Worm (Caenorhabditis elegans) whole organism, dauer: ENCODE data around the gene C10F3.7.

Source experiments
- unc-62 ChIP-seq: sonication (generic microtip); optimal IDR thresholded peaks from 2 replicates; lab custom pipeline; 2017; ENCODE audit warnings: missing biosample characterization, missing genetic modification reagents, missing genetic modification characterization

C10F3.7 gene

DNA sequence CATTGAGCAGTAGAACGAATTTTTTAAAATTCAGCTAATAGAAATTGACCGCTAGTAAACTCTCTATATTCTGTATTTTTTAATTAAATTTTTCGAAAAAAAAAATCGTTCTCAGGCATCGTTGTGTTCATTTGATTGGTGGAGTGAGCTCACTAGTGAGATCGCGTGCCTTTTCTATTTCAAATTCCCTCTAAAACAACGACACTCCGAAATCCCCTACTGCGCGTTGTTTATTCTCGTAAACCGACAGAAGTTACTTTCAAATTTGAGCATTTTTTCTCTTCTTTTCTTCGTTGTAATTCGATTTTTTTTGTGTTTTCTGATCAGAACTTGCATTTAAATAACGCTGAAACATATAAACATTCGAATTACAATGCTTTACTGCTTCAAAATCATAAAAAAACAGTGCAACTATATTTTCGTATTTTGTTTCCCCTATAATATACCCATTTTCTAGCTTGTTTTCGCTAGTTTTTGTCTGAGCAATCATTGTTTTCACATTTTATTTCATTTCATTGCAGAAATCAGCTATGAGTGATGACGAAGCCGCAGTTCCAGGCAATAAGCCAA is 47.1 kb downstream of the C10F3.7 start, which contains the start of gene syf-3:
syf-3 (plus strand) TSS at position 520 of the 570 bp plus-strand sequence.
- no peak for TF ChIP-seq unc-62

DNA sequence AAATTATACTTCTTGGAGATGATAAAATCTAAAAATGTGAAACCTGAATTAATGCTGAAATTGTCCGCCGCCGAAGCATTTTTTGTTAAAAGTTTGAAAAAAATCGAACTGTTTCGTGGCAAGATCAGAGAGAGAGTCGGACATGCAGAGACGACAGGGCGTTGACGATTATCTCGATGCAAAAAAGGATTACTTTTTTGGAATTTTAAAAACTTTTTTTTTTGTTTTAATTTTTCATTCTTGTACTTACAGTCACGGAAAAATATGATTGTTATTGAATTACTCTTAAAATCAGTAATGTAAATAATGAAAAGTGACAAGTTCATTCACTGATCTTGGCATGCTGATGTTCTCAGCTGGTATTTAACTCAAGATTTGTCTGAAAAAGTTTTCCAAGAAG is 50.0 kb downstream of the C10F3.7 start, which contains the start of the genes M03F8.5 and M03F8.7:
M03F8.5 (minus strand) TSS at position 101 of the 400 bp plus-strand sequence.
M03F8.7 (plus strand) TSS at position 249 of the 400 bp plus-strand sequence.
- no peak for TF ChIP-seq unc-62
